Fruit fly (Drosophila melanogaster): Measurements from ENCODE around the gene CG42752.

Gene CG42752

DNA sequence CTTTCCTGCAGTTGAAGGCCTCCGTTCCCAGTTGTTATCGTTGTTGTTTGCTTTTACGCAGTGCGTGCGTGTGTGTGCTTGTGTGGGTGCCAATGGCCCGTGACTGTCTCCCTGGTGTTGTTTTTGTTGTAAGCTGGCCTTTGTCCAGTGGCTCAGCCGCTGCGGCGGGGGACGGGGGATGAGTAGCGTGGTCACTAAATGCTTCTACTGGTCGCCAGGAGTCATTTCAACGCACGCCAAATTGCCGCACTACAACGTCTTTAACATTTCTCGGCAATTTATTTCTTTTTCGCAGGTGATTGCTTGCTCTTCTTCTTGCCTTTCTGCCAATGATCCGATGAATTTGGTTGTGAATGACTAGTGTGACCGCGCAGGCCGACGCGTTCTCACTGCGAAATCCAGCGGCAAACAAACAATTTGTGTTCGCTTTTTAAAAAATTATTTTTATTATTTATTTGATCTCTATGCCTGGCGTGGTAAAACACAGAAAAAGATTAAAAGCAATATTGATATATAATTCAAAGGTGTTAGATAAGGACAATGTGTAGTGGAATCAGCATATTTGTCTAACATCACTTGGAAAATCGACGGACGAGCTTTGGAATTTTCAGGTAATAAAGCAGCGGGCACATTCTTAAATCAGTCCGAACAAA, 31.5 kb downstream of the CG42752 start, which contains the start of the genes Faf2 and Grip71 (continued):
- TF ChIP-seq sd (tag; optimal IDR thresholded peaks at IDR 0.05) (peak; percentile 83), ab (GFP tag; optimal IDR thresholded peaks at IDR 0.05) (peak; percentile 6), Fer1 (GFP tag; optimal IDR thresholded peaks at IDR 0.05) (peak; percentile 70), CG15269 (tag; optimal IDR thresholded peaks at IDR 0.05) (peak; percentile 89), TFAM (GFP tag; optimal IDR thresholded peaks at IDR 0.05) (peak; percentile 51), CG11723 (GFP tag; optimal IDR thresholded peaks at IDR 0.05) (peak; percentile 75), hbn (GFP tag; IDR thresholded peaks at IDR 0.05; ENCODE audit: partially characterized antibody) (peak; percentile 32; the same call in 1 of the 2 replicates), nerfin-1 (tag; optimal IDR thresholded peaks at IDR 0.05) (peak; percentile 82), CG11093 (GFP tag; IDR thresholded peaks at IDR 0.05) (peak; percentile 96), CG2116 (GFP tag; optimal IDR thresholded peaks at IDR 0.05) (peak; percentile 77), phol (tag; optimal IDR thresholded peaks at IDR 0.05) (peak; percentile 96), Atf3 (GFP tag; optimal IDR thresholded peaks at IDR 0.05) (peak; percentile 82), gcm2 (GFP tag; optimal IDR thresholded peaks at IDR 0.05) (no peak), CG10979 (tag; optimal IDR thresholded peaks at IDR 0.05) (peak; percentile 80), CG32772 (GFP tag; IDR thresholded peaks at IDR 0.05) (peak; percentile 97), CG1602 (GFP tag; optimal IDR thresholded peaks at IDR 0.05) (peak; percentile 93), Rx (GFP tag; IDR thresholded peaks at IDR 0.05) (peak; percentile 93), CG30020 (tag; optimal IDR thresholded peaks at IDR 0.05) (peak; percentile 94), shn (GFP tag; optimal IDR thresholded peaks at IDR 0.05) (peak; percentile 78), CG13424 (tag; optimal IDR thresholded peaks at IDR 0.05) (peak; percentile 91), CG33557 (GFP tag; optimal IDR thresholded peaks at IDR 0.05) (peak; percentile 66), Dp (GFP tag; optimal IDR thresholded peaks at IDR 0.05) (peak; percentile 79), her (GFP tag; optimal IDR thresholded peaks at IDR 0.05) (no peak), YL-1 (GFP tag; optimal IDR thresholded peaks at IDR 0.05) (peak; percentile 82), HmgZ (tag; optimal IDR thresholded peaks at IDR 0.05) (peak; percentile 94), nom (GFP tag; optimal IDR thresholded peaks at IDR 0.05) (peak; percentile 87), ken (GFP tag; IDR thresholded peaks at IDR 0.05) (peak; percentile 96), CG11247 (GFP tag; IDR thresholded peaks at IDR 0.05) (peak; percentile 94), da (GFP tag; optimal IDR thresholded peaks at IDR 0.05) (peak; percentile 59), CG6683 (GFP tag; optimal IDR thresholded peaks at IDR 0.05) (no peak), Nf-YB (GFP tag; optimal IDR thresholded peaks at IDR 0.05) (peak; percentile 59), croc (GFP tag; conservative IDR thresholded peaks at IDR 0.05) (peak; percentile 91), tll (GFP tag; optimal IDR thresholded peaks at IDR 0.05) (peak in 1 of 2 experiments; percentile 22), CG1647 (GFP tag; optimal IDR thresholded peaks at IDR 0.05) (peak; percentile 86), disco-r (GFP tag; optimal IDR thresholded peaks at IDR 0.05) (peak; percentile 40), CG6813 (GFP tag; optimal IDR thresholded peaks at IDR 0.05) (no peak), CG12219 (GFP tag; optimal IDR thresholded peaks at IDR 0.05) (peak; percentile 8), Meics (GFP tag; optimal IDR thresholded peaks at IDR 0.05) (peak; percentile 82), grn (GFP tag; optimal IDR thresholded peaks at IDR 0.05) (peak; percentile 63), Ssrp (tag; optimal IDR thresholded peaks at IDR 0.05) (peak; percentile 95), CG12942 (GFP tag; optimal IDR thresholded peaks at IDR 0.05) (peak; percentile 93), zfh1 (GFP tag; IDR thresholded peaks at IDR 0.05) (peak; percentile 96), Dll (GFP tag; IDR thresholded peaks at IDR 0.05; ENCODE audit: partially characterized antibody) (peak; percentile 59; the same call in 3 of the 4 replicates), CG6854 (GFP tag; optimal IDR thresholded peaks at IDR 0.05) (no peak), CG7556 (GFP tag; optimal IDR thresholded peaks at IDR 0.05) (peak; percentile 78), ash1 (GFP tag; optimal IDR thresholded peaks at IDR 0.05) (no peak), tx (GFP tag; optimal IDR thresholded peaks at IDR 0.05) (peak; percentile 79), Dip2 (GFP tag; IDR thresholded peaks at IDR 0.05) (peak; percentile 51; the same call in 1 of the 2 replicates), ind (GFP tag; optimal IDR thresholded peaks at IDR 0.05) (peak; percentile 95)

Data from whole organism, embryonic.